Fruit fly (Drosophila melanogaster): ENCODE results near the gene cact.

cact gene

dm6 chr2L:16307026-16307703 is 18.8 kb downstream of the cact start, which contains the start of the genes CG5861 and Syx5:
CG5861 (minus strand) TSS chr2L:16307298.
Syx5 (plus strand) TSS chr2L:16307346.
- TF ChIP-seq CG8478 (optimal IDR thresholded peaks at IDR 0.05) (no peak), CTCF (optimal IDR thresholded peaks at IDR 0.05) (no peak)

dm6 chr2L:16302773-16303279 is 23.2 kb downstream of the cact start, which contains the start of gene GMF:
GMF (minus strand) TSS chr2L:16302954.
- TF ChIP-seq CG8478 (optimal IDR thresholded peaks at IDR 0.05), result no peak
- peak in 1 of 2 experiments; percentile 18 for TF ChIP-seq CTCF (optimal IDR thresholded peaks at IDR 0.05)

dm6 chr2L:16299466-16300311 is 26.3 kb downstream of the cact start, which contains the start of the genes heix and CG17328:
heix (minus strand) TSS chr2L:16299858.
CG17328 (plus strand) TSS chr2L:16299943.
- TF ChIP-seq CTCF (optimal IDR thresholded peaks at IDR 0.05), result no peak
- TF ChIP-seq CG8478 (optimal IDR thresholded peaks at IDR 0.05), result no peak

- no peak for TF ChIP-seq CTCF (optimal IDR thresholded peaks at IDR 0.05)
- TF ChIP-seq CG8478 (optimal IDR thresholded peaks at IDR 0.05), result no peak
Measured at dm6 chr2L:16293703-16294233, 32.2 kb downstream of the cact start, which contains the start of gene Cyp303a1. Cyp303a1 (plus strand) TSS chr2L:16294183.

dm6 chr2L:16292975-16293501 is 33.0 kb downstream of the cact start, which contains the start of gene CG13258:
CG13258 (minus strand) TSS chr2L:16293025.
- TF ChIP-seq CTCF (optimal IDR thresholded peaks at IDR 0.05) (no peak), CG8478 (optimal IDR thresholded peaks at IDR 0.05) (no peak)

dm6 chr2L:16290984-16291383 is 35.0 kb downstream of the cact start, which contains the start of gene CG17329:
CG17329 (plus strand) TSS chr2L:16291284.
- no peak for TF ChIP-seq CTCF (optimal IDR thresholded peaks at IDR 0.05)
- TF ChIP-seq CG8478 (optimal IDR thresholded peaks at IDR 0.05), result no peak

- no peak for TF ChIP-seq CTCF (optimal IDR thresholded peaks at IDR 0.05)
- no peak for TF ChIP-seq CG8478 (optimal IDR thresholded peaks at IDR 0.05)
Measured at dm6 chr2L:16288393-16288731, 37.6 kb downstream of the cact start.

- TF ChIP-seq CTCF (optimal IDR thresholded peaks at IDR 0.05) (peak; percentile 98), CG8478 (optimal IDR thresholded peaks at IDR 0.05) (no peak)
Measured at dm6 chr2L:16287602-16288392, 38.2 kb downstream of the cact start, which contains the start of the genes crp and pkaap. crp (minus strand) TSS chr2L:16287730. pkaap (plus strand) TSS chr2L:16288290.

dm6 chr2L:16287006-16287601 is 38.9 kb downstream of the cact start:
- TF ChIP-seq CG8478 (optimal IDR thresholded peaks at IDR 0.05) (no peak), CTCF (optimal IDR thresholded peaks at IDR 0.05) (no peak)

- TF ChIP-seq CG8478 (optimal IDR thresholded peaks at IDR 0.05), result no peak
- peak in 1 of 2 experiments; percentile 3 for TF ChIP-seq CTCF (optimal IDR thresholded peaks at IDR 0.05)
Measured at dm6 chr2L:16286360-16287005, 39.5 kb downstream of the cact start.

- TF ChIP-seq CG8478 (optimal IDR thresholded peaks at IDR 0.05) (no peak), CTCF (optimal IDR thresholded peaks at IDR 0.05) (no peak)
Measured at dm6 chr2L:16285692-16286359, 40.2 kb downstream of the cact start.

All from S2 (cell line).